Worm (Caenorhabditis elegans) whole organism, midembryonic: ENCODE results near the gene gcy-9.

Experiments
- T22C8.4 ChIP-seq: fragments of 200-800 bp; sonication (Bioruptor generic); IDR thresholded peaks from 2 replicates; pipeline ENCODE4 v1.3.6; 2022; ENCODE audit warnings: missing genetic modification characterization, missing compliant biosample characterization
- cog-1 ChIP-seq: sonication (generic microtip); optimal IDR thresholded peaks from 2 replicates; lab custom pipeline; 2016; ENCODE audit warnings: missing genetic modification characterization, missing compliant biosample characterization
- flt-1 ChIP-seq: fragments of 200-800 bp; sonication (Bioruptor generic); IDR thresholded peaks from 2 replicates; pipeline ENCODE4 v1.3.6; 2022; ENCODE audit warnings: missing genetic modification characterization, missing compliant biosample characterization
- klf-2 ChIP-seq: fragments of 200-800 bp; sonication (Bioruptor generic); conservative IDR thresholded peaks from 2 replicates; pipeline ENCODE4 v1.3.6; 2022; ENCODE audit warnings: missing genetic modification reagents, missing genetic modification characterization, missing compliant biosample characterization
- med-1 ChIP-seq: sonication (generic microtip); optimal IDR thresholded peaks from 2 replicates; lab custom pipeline; 2017; ENCODE audit warnings: missing genetic modification characterization, mild to moderate bottlenecking, missing compliant biosample characterization, antibody characterized with exemption, missing genetic modification reagents; ENCODE audit not compliant: insufficient read depth
- ref-1 ChIP-seq: fragments of 200-800 bp; sonication (Bioruptor generic); conservative IDR thresholded peaks from 2 replicates; pipeline ENCODE4 v1.3.6; 2022; ENCODE audit warnings: missing genetic modification reagents, missing genetic modification characterization, missing compliant biosample characterization
- tab-1 ChIP-seq: fragments of 200-800 bp; sonication (Bioruptor generic); IDR thresholded peaks from 2 replicates; pipeline ENCODE4 v1.3.6; 2022; ENCODE audit warnings: missing genetic modification characterization, missing compliant biosample characterization
- ztf-23 ChIP-seq: fragments of 200-800 bp; sonication (Bioruptor generic); IDR thresholded peaks from 2 replicates; pipeline ENCODE4 v1.3.6; 2022; ENCODE audit warnings: missing genetic modification reagents, missing genetic modification characterization, missing compliant biosample characterization
- ztf-29 ChIP-seq: fragments of 200-800 bp; sonication (Bioruptor generic); IDR thresholded peaks from 2 replicates; pipeline ENCODE4 v1.3.6; 2022; ENCODE audit warnings: missing genetic modification reagents, missing genetic modification characterization, missing compliant biosample characterization

ce11 chrX:11383359-11383758 is 45.7 kb upstream of the gcy-9 start:
- TF ChIP-seq tab-1 (GFP tag; lab: Robert Waterston, UW) (no peak), ztf-23 (GFP tag; lab: Robert Waterston, UW) (no peak), ztf-29 (no peak), med-1 (no peak), flt-1 (GFP tag; lab: Robert Waterston, UW) (no peak), ref-1 (GFP tag; lab: Robert Waterston, UW) (no peak), T22C8.4 (GFP tag; lab: Robert Waterston, UW) (no peak), klf-2 (GFP tag; lab: Robert Waterston, UW) (no peak), cog-1 (tag; lab: Kevin White, UChicago) (no peak)
